Worm (Caenorhabditis elegans) whole organism, L1 larva: Measurements from ENCODE around the gene ddn-3.
"Not testable (repeated sequence)": the region's sequence is repeated elsewhere in the genome, so short reads cannot be mapped to it uniquely, and the experiment has no call there.

Experiments
- C34B4.2 ChIP-seq: sonication (generic microtip); optimal IDR thresholded peaks from 2 replicates; lab custom pipeline; 2017; ENCODE audit warnings: mild to moderate bottlenecking, missing genetic modification characterization, missing compliant biosample characterization
- alr-1 ChIP-seq: fragments of 200-800 bp; sonication (Bioruptor generic); optimal IDR thresholded peaks from 2 replicates; lab custom pipeline; 2018; ENCODE audit warnings: borderline replicate concordance, mild to moderate bottlenecking, missing genetic modification characterization, missing compliant biosample characterization
- ceh-63 ChIP-seq: fragments of 200-800 bp; sonication (Bioruptor generic); optimal IDR thresholded peaks from 2 replicates; lab custom pipeline; 2018; ENCODE audit warnings: mild to moderate bottlenecking, missing genetic modification characterization, missing compliant biosample characterization
- ceh-8 ChIP-seq: fragments of 200-800 bp; sonication (Bioruptor generic); optimal IDR thresholded peaks from 2 replicates; lab custom pipeline; 2018; ENCODE audit warnings: mild to moderate bottlenecking, missing genetic modification characterization, moderate library complexity, missing compliant biosample characterization
- ceh-82 ChIP-seq, 3 experiments: fragments of 150-350 bp in 1 of 3; sonication (generic microtip) in 2 of 3; optimal IDR thresholded peaks; 2 replicates each; lab custom pipeline; 2014 to 2017; ENCODE audit warnings: missing biosample characterization in 3 of 3, missing genetic modification characterization in 3 of 3
- ces-1 ChIP-seq: fragments of 150-350 bp; optimal IDR thresholded peaks from 2 replicates; lab custom pipeline; 2014; ENCODE audit warnings: missing biosample characterization, missing genetic modification reagents, missing genetic modification characterization
- dpl-1 ChIP-seq, 3 experiments: fragments of 150-350 bp in 2 of 3; sonication (generic microtip) in 1 of 3; optimal IDR thresholded peaks; 2 replicates each; lab custom pipeline; 2014 to 2017; ENCODE audit warnings: missing biosample characterization in 3 of 3, missing genetic modification characterization in 3 of 3, missing genetic modification reagents in 3 of 3
- dsc-1 ChIP-seq: sonication (generic microtip); optimal IDR thresholded peaks from 2 replicates; lab custom pipeline; 2016; ENCODE audit warnings: mild to moderate bottlenecking, missing genetic modification characterization, missing compliant biosample characterization
- efl-1 ChIP-seq, 4 experiments: fragments of 150-350 bp; optimal IDR thresholded peaks in 3 of 4; peaks in 1 of 4; 1 replicate in 1 of 4; 2 replicates in 3 of 4; lab custom pipeline; 2014; ENCODE audit warnings: missing biosample characterization in 2 of 4, missing genetic modification characterization in 2 of 4, missing genetic modification reagents in 2 of 4
- egl-13 ChIP-seq: sonication (generic microtip); optimal IDR thresholded peaks from 2 replicates; lab custom pipeline; 2016; ENCODE audit warnings: missing genotype, missing genetic modification reagents, missing genetic modification characterization, missing compliant biosample characterization
- elt-2 ChIP-seq: sonication (generic microtip); optimal IDR thresholded peaks from 2 replicates; lab custom pipeline; 2016; ENCODE audit warnings: missing genetic modification characterization, mild to moderate bottlenecking, inconsistent platforms, missing compliant biosample characterization, missing genetic modification reagents
- fkh-10 ChIP-seq: sonication (generic microtip); optimal IDR thresholded peaks from 2 replicates; lab custom pipeline; 2017; ENCODE audit warnings: missing biosample characterization, missing genetic modification reagents, missing genetic modification characterization
- hlh-17 ChIP-seq: fragments of 200-800 bp; sonication (Bioruptor generic); optimal IDR thresholded peaks from 2 replicates; lab custom pipeline; 2018; ENCODE audit warnings: missing genetic modification characterization, mild to moderate bottlenecking, missing compliant biosample characterization, moderate library complexity, borderline replicate concordance
- hlh-4 ChIP-seq: sonication (generic microtip); optimal IDR thresholded peaks from 2 replicates; lab custom pipeline; 2016; ENCODE audit warnings: mild to moderate bottlenecking, missing genetic modification characterization, missing compliant biosample characterization
- hpl-2 ChIP-seq: fragments of 150-350 bp; optimal IDR thresholded peaks from 2 replicates; lab custom pipeline; 2014; ENCODE audit warnings: missing biosample characterization, missing genetic modification reagents, missing genetic modification characterization
- irx-1 ChIP-seq: sonication (generic microtip); optimal IDR thresholded peaks from 2 replicates; lab custom pipeline; 2016; ENCODE audit warnings: missing genetic modification characterization, missing compliant biosample characterization
- lin-14 ChIP-seq: fragments of 200-800 bp; sonication (Bioruptor generic); optimal IDR thresholded peaks from 2 replicates; lab custom pipeline; 2018; ENCODE audit warnings: mild to moderate bottlenecking, missing genetic modification characterization, moderate library complexity, missing compliant biosample characterization
- lin-15B ChIP-seq: fragments of 150-350 bp; sonication (generic microtip); optimal IDR thresholded peaks from 3 replicates; lab custom pipeline; 2014; ENCODE audit warnings: missing biosample characterization, missing genetic modification characterization
- lin-35 ChIP-seq, 2 experiments: fragments of 150-350 bp; optimal IDR thresholded peaks; 2 replicates each; lab custom pipeline; 2014; ENCODE audit warnings: missing biosample characterization in 2 of 2, missing genetic modification characterization in 2 of 2, missing genetic modification reagents in 2 of 2
- mab-9 ChIP-seq: fragments of 200-800 bp; sonication (Bioruptor generic); IDR thresholded peaks from 2 replicates; pipeline ENCODE4 v1.3.6; 2022; ENCODE audit warnings: missing genetic modification reagents, missing genetic modification characterization, missing compliant biosample characterization
- mep-1 ChIP-seq: fragments of 150-350 bp; optimal IDR thresholded peaks from 2 replicates; lab custom pipeline; 2014; ENCODE audit warnings: missing biosample characterization, missing genetic modification characterization
- nhr-11 ChIP-seq: fragments of 150-350 bp; optimal IDR thresholded peaks from 2 replicates; lab custom pipeline; 2014; ENCODE audit warnings: missing biosample characterization, missing genetic modification characterization
- nhr-19 ChIP-seq: fragments of 200-800 bp; sonication (Bioruptor generic); conservative IDR thresholded peaks from 2 replicates; pipeline ENCODE4 v1.3.6; 2022; ENCODE audit warnings: missing genetic modification characterization, missing compliant biosample characterization
- nhr-237 ChIP-seq: fragments of 150-350 bp; optimal IDR thresholded peaks from 2 replicates; lab custom pipeline; 2014; ENCODE audit warnings: missing biosample characterization, missing genetic modification characterization
- nhr-84 ChIP-seq: sonication (generic microtip); optimal IDR thresholded peaks from 2 replicates; lab custom pipeline; 2017; ENCODE audit warnings: missing biosample characterization, missing genetic modification characterization
- nhr-85 ChIP-seq: sonication (generic microtip); peaks from one replicate; lab custom pipeline; 2016; ENCODE audit warnings: missing genetic modification characterization, inconsistent platforms, missing compliant biosample characterization
- pqm-1 ChIP-seq: sonication (generic microtip); optimal IDR thresholded peaks from 3 replicates; lab custom pipeline; 2017; ENCODE audit warnings: missing biosample characterization, missing genetic modification characterization
- rnt-1 ChIP-seq: sonication (generic microtip); optimal IDR thresholded peaks from 2 replicates; lab custom pipeline; 2016; ENCODE audit warnings: mild to moderate bottlenecking, missing genetic modification characterization, moderate library complexity, missing compliant biosample characterization
- snpc-4 ChIP-seq: fragments of 150-350 bp; optimal IDR thresholded peaks from 2 replicates; lab custom pipeline; 2014; ENCODE audit warnings: missing biosample characterization, missing genetic modification characterization
- snu-23 ChIP-seq: sonication (generic microtip); optimal IDR thresholded peaks from 2 replicates; lab custom pipeline; 2016; ENCODE audit warnings: missing genetic modification characterization, missing compliant biosample characterization
- tlp-1 ChIP-seq: fragments of 150-350 bp; optimal IDR thresholded peaks from 2 replicates; lab custom pipeline; 2014; ENCODE audit warnings: missing biosample characterization, missing genetic modification characterization
- unc-98 ChIP-seq: fragments of 200-800 bp; sonication (Bioruptor generic); IDR thresholded peaks from 2 replicates; pipeline ENCODE4 v1.3.6; 2022; ENCODE audit warnings: missing genetic modification characterization, missing compliant biosample characterization
- vab-15 ChIP-seq: sonication (generic microtip); optimal IDR thresholded peaks from 2 replicates; lab custom pipeline; 2017; ENCODE audit warnings: missing genotype, mild to moderate bottlenecking, missing genetic modification characterization, missing compliant biosample characterization
- xbp-1 ChIP-seq: sonication (generic microtip); optimal IDR thresholded peaks from 2 replicates; lab custom pipeline; 2016; ENCODE audit warnings: missing genetic modification characterization, missing compliant biosample characterization
- ztf-4 ChIP-seq: fragments of 150-350 bp; optimal IDR thresholded peaks from 2 replicates; lab custom pipeline; 2014; ENCODE audit warnings: missing biosample characterization, missing genetic modification characterization

The ddn-3 gene

DNA sequence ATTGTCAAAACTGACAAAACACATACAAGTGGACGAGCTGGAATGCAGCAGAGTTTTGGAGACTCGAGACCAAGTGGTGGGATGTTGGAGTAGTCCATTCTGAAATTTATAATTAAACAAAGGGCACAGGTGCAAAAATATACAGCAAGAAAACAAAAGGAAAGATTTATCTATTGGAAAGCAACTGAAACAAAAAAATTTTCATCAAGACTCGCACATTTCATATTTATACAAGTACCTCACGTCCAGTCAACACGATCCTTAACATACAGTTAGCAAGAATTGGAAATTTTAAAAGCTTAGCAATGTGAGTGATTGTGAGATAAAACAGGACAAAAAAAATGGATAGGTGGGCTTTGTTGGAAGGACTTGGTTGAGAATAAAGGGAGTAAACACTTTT lies 3.2 kb upstream of the ddn-3 start, which contains the start of gene F47B8.1:
Gene F47B8.1 (minus strand): TSS at position 101 of the 400 bp plus-strand sequence.
- TF ChIP-seq ceh-82 (tag; optimal IDR thresholded peaks at IDR 0.05; lab: Kevin White, UChicago) (no peak), lin-14 (no peak), unc-98 (no peak), ces-1 (GFP tag; lab: Kevin White, UChicago) (no peak), dpl-1 (GFP tag; optimal IDR thresholded peaks at IDR 0.05; lab: Kevin White, UChicago) (no peak), mep-1 (tag; lab: Kevin White, UChicago) (no peak), dsc-1 (tag; lab: Kevin White, UChicago) (no peak), nhr-85 (tag; lab: Kevin White, UChicago) (peak; percentile 16)

DNA sequence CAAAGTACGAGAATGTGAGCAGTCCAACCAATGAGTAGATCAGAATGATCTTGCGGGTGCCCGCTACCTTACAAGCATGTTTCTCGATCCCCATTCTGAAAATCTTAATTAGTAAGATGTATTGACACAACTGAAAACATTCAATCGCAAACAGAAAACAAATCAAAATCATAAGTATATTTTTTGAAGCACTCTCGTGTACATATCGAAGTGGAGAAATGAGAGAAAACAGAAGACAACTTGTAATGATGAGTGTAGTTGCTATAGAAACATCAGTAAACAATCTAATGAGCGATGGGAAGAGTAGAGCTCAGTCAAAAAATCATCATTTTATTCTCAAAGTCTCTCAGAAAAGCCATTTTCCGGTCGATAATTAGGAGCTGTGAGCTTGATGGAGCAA lies 1.7 kb upstream of the ddn-3 start, which contains the start of gene F14D7.8:
Gene F14D7.8 (minus strand): TSS at position 101 of the 400 bp plus-strand sequence.
- TF ChIP-seq egl-13 (tag; lab: Kevin White, UChicago): no peak

DNA sequence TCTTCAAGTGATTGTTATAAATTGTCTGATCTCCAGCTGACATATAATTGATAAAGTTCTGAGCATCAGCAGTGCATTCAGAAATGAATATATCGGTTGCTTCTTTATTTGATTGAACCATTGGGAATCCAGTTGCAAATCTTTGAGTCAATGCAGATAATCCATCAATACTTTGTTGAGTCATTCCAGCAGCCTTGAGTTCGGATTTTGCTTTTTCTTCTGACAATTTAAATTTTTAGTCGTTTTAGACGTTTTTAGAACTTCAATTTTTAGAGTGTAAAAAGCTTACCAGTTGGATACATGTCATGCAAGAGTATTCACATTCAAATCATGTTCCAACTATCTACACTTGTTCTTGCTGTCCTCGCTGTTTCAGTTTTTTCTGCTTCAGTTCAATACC lies 1.4 kb downstream of the ddn-3 start, which contains the start of gene F14D7.14:
Gene F14D7.14 (plus strand): TSS at position 301 of the 400 bp plus-strand sequence.
- not testable (repeated sequence) for TF ChIP-seq ces-1 (GFP tag; lab: Kevin White, UChicago); nhr-11 (tag; lab: Kevin White, UChicago); nhr-84 (tag; lab: Kevin White, UChicago)
- TF ChIP-seq, all 84 proteins: peak for 0; not testable (repeated sequence) for 84

DNA sequence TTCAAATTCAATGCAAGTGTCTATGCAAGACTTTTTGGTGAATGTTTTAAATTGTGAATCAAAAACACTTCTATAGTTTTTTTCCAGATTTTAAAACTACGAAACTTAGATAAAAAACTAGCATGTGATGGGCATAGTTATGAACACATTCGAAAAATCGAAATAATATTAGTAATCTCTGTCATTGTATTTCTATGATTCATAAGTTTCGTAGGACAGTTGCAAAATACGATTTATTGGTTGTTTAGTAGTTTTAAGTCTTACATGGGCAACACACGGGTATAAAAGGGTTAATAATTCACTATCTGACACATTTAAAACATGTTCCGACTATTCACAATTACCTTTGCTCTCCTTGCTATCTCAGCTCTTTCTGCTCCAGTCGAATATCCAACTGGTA lies 2.9 kb downstream of the ddn-3 start, which contains the start of gene spig-5:
Gene spig-5 (plus strand): TSS at position 301 of the 400 bp plus-strand sequence.
- not testable (repeated sequence) for TF ChIP-seq snu-23; tlp-1 (tag; lab: Kevin White, UChicago); hlh-4

DNA sequence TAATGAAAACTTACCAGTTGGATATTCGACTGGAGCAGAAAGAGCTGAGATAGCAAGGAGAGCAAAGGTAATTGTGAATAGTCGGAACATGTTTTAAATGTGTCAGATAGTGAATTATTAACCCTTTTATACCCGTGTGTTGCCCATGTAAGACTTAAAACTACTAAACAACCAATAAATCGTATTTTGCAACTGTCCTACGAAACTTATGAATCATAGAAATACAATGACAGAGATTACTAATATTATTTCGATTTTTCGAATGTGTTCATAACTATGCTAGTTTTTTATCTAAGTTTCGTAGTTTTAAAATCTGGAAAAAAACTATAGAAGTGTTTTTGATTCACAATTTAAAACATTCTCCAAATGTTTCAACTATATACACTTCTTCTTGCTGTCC lies 4.2 kb downstream of the ddn-3 start, which contains the start of gene spig-4:
Gene spig-4 (minus strand): TSS at position 101 of the 400 bp plus-strand sequence.
- not testable (repeated sequence) for TF ChIP-seq alr-1 (tag; lab: Kevin White, UChicago); fkh-10 (GFP tag; lab: Kevin White, UChicago); lin-15B (tag; lab: Kevin White, UChicago)

DNA sequence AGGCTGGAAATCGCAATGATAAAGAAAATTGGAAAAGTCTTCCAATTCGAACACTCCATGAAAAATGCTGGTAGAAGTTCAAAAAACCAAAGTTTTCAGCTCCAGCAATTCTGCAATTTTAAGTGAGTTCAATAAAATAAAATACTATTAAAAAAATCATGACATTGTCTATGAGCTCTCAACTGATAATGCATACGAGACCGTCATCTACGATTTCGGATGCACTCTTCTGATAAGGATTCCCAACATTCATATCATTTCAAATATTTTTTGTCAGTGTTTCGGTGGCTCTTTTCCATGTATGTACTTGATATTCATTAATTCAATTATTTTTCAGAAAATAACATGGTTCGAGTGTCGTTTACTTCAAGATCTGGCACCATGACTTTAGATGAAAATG lies 9.9 kb downstream of the ddn-3 start, which contains the start of gene F14D7.6:
Gene F14D7.6 (plus strand): TSS at position 338 of the 400 bp plus-strand sequence.
- TF ChIP-seq dsc-1 (tag; lab: Kevin White, UChicago) (no peak), elt-2 (tag; lab: Kevin White, UChicago) (peak; percentile 4)

DNA sequence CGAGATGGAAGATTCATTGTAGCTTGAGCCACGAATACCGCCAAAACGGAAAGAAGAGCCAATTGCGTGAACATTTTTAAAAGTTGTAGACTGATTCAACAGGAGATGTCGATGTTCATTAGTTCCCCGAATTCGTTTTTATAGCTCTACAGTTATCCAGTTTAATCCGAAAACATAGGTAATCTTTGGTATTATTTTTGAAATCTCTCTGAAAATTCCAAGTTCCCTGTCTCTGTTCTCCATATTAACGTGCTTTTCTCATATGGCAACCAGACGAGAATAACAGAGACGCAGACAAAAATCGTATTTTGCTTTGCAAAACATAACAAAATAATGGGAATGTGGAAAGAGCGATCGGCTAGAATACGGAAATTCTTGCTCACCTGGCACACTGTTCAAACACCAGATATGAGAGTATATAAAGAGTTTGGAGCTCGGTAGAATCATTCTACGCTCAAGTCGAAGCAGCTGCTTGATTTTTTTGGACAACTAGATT lies 11.4 kb downstream of the ddn-3 start, which contains the start of the genes spig-3 and F14D7.12:
Gene spig-3 (minus strand): TSS at position 101 of the 496 bp plus-strand sequence.
Gene F14D7.12 (plus strand): TSS at position 446 of the 496 bp plus-strand sequence.
- TF ChIP-seq pqm-1 (tag; lab: Kevin White, UChicago) (no peak), efl-1 (optimal IDR thresholded peaks at IDR 0.05; lab: Kevin White, UChicago) (no peak), efl-1 (GFP tag; optimal IDR thresholded peaks at IDR 0.05 in 1 of 2; lab: Kevin White, UChicago) (peak in 1 of 2 experiments; percentile 49), nhr-237 (tag; lab: Kevin White, UChicago) (no peak)

DNA sequence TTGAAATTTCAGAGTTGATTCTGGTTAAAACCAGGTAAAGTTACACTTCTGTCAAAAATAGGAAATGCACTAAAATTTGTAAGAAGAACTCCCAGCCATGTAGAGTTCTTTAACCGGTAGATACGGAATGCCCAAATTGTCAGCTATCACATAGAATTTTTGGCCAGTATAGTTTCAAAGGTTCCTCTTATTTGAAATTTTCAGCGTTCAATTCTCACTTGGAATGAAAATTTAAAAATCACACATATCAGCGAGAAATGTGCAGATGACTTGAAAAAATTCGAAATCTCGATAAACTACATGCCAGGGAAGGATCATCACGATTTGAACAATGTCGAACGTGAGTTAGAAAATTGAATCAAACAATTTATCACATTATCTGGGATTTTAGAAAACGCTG lies 14.5 kb downstream of the ddn-3 start, which contains the start of gene F14D7.3:
Gene F14D7.3 (plus strand): TSS at position 301 of the 400 bp plus-strand sequence.
- TF ChIP-seq snpc-4 (tag; lab: Kevin White, UChicago) (no peak), irx-1 (tag; lab: Kevin White, UChicago) (no peak), C34B4.2 (tag; lab: Kevin White, UChicago) (no peak), lin-35 (GFP tag; optimal IDR thresholded peaks at IDR 0.05; lab: Kevin White, UChicago) (no peak), tlp-1 (tag; lab: Kevin White, UChicago) (no peak), vab-15 (tag; lab: Kevin White, UChicago) (no peak), mab-9 (GFP tag; lab: Robert Waterston, UW) (no peak), hlh-17 (GFP tag; lab: Kevin White, UChicago) (no peak), xbp-1 (no peak), nhr-19 (no peak), ztf-4 (tag; lab: Kevin White, UChicago) (no peak), ceh-63 (GFP tag; lab: Kevin White, UChicago) (no peak), ceh-8 (no peak), fkh-10 (GFP tag; lab: Kevin White, UChicago) (no peak), alr-1 (tag; lab: Kevin White, UChicago) (no peak), hpl-2 (GFP tag; lab: Kevin White, UChicago) (no peak), rnt-1 (tag; lab: Kevin White, UChicago) (no peak), hlh-4 (no peak), pqm-1 (tag; lab: Kevin White, UChicago) (no peak)
- TF ChIP-seq, all 84 proteins: peak for 0
